Fruit fly (Drosophila melanogaster): ENCODE measurements around the gene CG42680.

DNA sequence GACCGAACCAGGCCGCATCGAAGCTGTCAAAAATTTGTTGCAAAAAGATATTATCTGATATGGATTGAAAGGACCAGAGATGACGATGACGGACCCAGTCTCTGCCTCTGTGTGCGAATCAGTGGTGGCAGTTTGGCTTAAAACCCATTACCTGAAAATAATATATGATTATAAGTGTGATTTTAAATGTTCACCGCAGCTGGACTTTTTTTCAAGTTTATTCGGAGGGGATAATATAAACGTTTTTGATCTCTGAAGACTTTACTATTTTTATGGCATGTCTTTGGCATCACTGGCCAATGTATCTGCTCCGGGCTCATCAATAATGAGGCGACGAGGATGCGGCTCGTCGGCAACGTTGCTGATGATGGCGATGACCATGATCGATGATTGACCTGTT lies 30.3 kb downstream of the CG42680 start:
- TF ChIP-seq EcR (GFP tag; optimal IDR thresholded peaks at IDR 0.05) (peak; percentile 31), CG17806 (tag; optimal IDR thresholded peaks at IDR 0.05) (peak; percentile 77), CG8159 (tag; optimal IDR thresholded peaks at IDR 0.05) (peak; percentile 85), CG14655 (GFP tag; optimal IDR thresholded peaks at IDR 0.05) (peak; percentile 69), CG4496 (GFP tag; IDR thresholded peaks at IDR 0.05) (peak; percentile 58; the same call in 2 of the 3 replicates), Snoo (tag; optimal IDR thresholded peaks at IDR 0.05) (peak; percentile 82), Pif1B (GFP tag; optimal IDR thresholded peaks at IDR 0.05) (peak; percentile 88), rn (GFP tag; IDR thresholded peaks at IDR 0.05) (no peak), Ets98B (GFP tag; IDR thresholded peaks at IDR 0.05) (peak; percentile 55), CG34367 (tag; optimal IDR thresholded peaks at IDR 0.05) (peak; percentile 77)

Measured in whole organism, pupa.